Worm (Caenorhabditis elegans): Measurements from ENCODE around the gene srh-131.

ce11 chrV:17013232-17013631 lies 7.9 kb downstream of the srh-131 start, which contains the start of gene clec-241:
- no peak for TF ChIP-seq cey-2 (tag; optimal IDR thresholded peaks at IDR 0.05; ENCODE audit: borderline replicate concordance, insufficient read depth)
- no peak for TF ChIP-seq sdz-12 (GFP tag; optimal IDR thresholded peaks at IDR 0.05)
- TF ChIP-seq unc-130 (GFP tag; optimal IDR thresholded peaks at IDR 0.05) = no peak
- TF ChIP-seq ztf-11 (tag; optimal IDR thresholded peaks at IDR 0.05) = no peak
- TF ChIP-seq lin-39 (tag; optimal IDR thresholded peaks at IDR 0.05) = no peak
- no peak for TF ChIP-seq dmd-6 (GFP tag; IDR thresholded peaks at IDR 0.05)
- no peak for TF ChIP-seq pha-4 (GFP tag; IDR thresholded peaks at IDR 0.05)
- no peak for TF ChIP-seq pha-4 (tag; optimal IDR thresholded peaks at IDR 0.05)
- TF ChIP-seq snpc-4 (tag; optimal IDR thresholded peaks at IDR 0.05) = no peak
